Worm (Caenorhabditis elegans): Measurements from ENCODE around the gene odr-2.

ce11 chrV:7096129-7096730, 7.1 kb upstream of the odr-2 start:
- no peak for TF ChIP-seq unc-62 (GFP tag; optimal IDR thresholded peaks at IDR 0.05)
- TF ChIP-seq lin-13 (GFP tag; optimal IDR thresholded peaks at IDR 0.05), result no peak
- TF ChIP-seq nhr-10 (tag; optimal IDR thresholded peaks at IDR 0.05), result no peak
- no peak for TF ChIP-seq lin-39 (tag; optimal IDR thresholded peaks at IDR 0.05)
- TF ChIP-seq ZK546.5 (tag; optimal IDR thresholded peaks at IDR 0.05), result no peak
- TF ChIP-seq egl-27 (tag; optimal IDR thresholded peaks at IDR 0.05), result no peak
- no peak for TF ChIP-seq unc-39 (tag; optimal IDR thresholded peaks at IDR 0.05)
- TF ChIP-seq F13H6.1 (tag; optimal IDR thresholded peaks at IDR 0.05), result no peak
- TF ChIP-seq skn-1 (tag; optimal IDR thresholded peaks at IDR 0.05), result no peak
- TF ChIP-seq ama-1 (optimal IDR thresholded peaks at IDR 0.05), result no peak

Measured in whole organism, L2 larva.